Worm (Caenorhabditis elegans) whole organism, L1 larva: Measurements from ENCODE around the gene elb-1.
A peak's percentile ranks its signal among the peaks of the same experiment; 100 is the strongest.

Source experiments
- C04F5.9 ChIP-seq: sonication (generic microtip); optimal IDR thresholded peaks from 2 replicates; lab custom pipeline; 2016; ENCODE audit warnings: missing genetic modification characterization, missing compliant biosample characterization
- C16A3.4 ChIP-seq: fragments of 150-350 bp; optimal IDR thresholded peaks from 2 replicates; lab custom pipeline; 2014; ENCODE audit warnings: missing biosample characterization, missing genetic modification characterization
- C34B4.2 ChIP-seq: sonication (generic microtip); optimal IDR thresholded peaks from 2 replicates; lab custom pipeline; 2017; ENCODE audit warnings: mild to moderate bottlenecking, missing genetic modification characterization, missing compliant biosample characterization
- F16B12.6 ChIP-seq: fragments of 150-350 bp; optimal IDR thresholded peaks from 2 replicates; lab custom pipeline; 2014; ENCODE audit warnings: missing biosample characterization, missing genetic modification characterization
- aha-1 ChIP-seq: fragments of 150-350 bp; optimal IDR thresholded peaks from 2 replicates; lab custom pipeline; 2014; ENCODE audit warnings: missing biosample characterization, missing genetic modification characterization
- aly-2 ChIP-seq: fragments of 150-350 bp; optimal IDR thresholded peaks from 2 replicates; lab custom pipeline; 2014; ENCODE audit warnings: missing biosample characterization, missing genetic modification characterization
- blmp-1 ChIP-seq: fragments of 150-350 bp; optimal IDR thresholded peaks from 2 replicates; lab custom pipeline; 2014; ENCODE audit warnings: missing biosample characterization, missing genetic modification characterization
- ceh-63 ChIP-seq: fragments of 200-800 bp; sonication (Bioruptor generic); optimal IDR thresholded peaks from 2 replicates; lab custom pipeline; 2018; ENCODE audit warnings: mild to moderate bottlenecking, missing genetic modification characterization, missing compliant biosample characterization
- ceh-88 ChIP-seq: fragments of 200-800 bp; sonication (Bioruptor generic); IDR thresholded peaks from 2 replicates; pipeline ENCODE4 v1.3.6; 2022; ENCODE audit warnings: missing genetic modification characterization, missing compliant biosample characterization
- ceh-90 ChIP-seq: sonication (generic microtip); optimal IDR thresholded peaks from 2 replicates; lab custom pipeline; 2016; ENCODE audit warnings: missing genetic modification characterization, missing compliant biosample characterization
- ces-1 ChIP-seq: fragments of 150-350 bp; optimal IDR thresholded peaks from 2 replicates; lab custom pipeline; 2014; ENCODE audit warnings: missing biosample characterization, missing genetic modification reagents, missing genetic modification characterization
- efl-1 ChIP-seq, 4 experiments: fragments of 150-350 bp; optimal IDR thresholded peaks in 3 of 4; peaks in 1 of 4; 1 replicate in 1 of 4; 2 replicates in 3 of 4; lab custom pipeline; 2014; ENCODE audit warnings: missing biosample characterization in 2 of 4, missing genetic modification characterization in 2 of 4, missing genetic modification reagents in 2 of 4
- efl-3 ChIP-seq: fragments of 200-800 bp; sonication (Bioruptor generic); optimal IDR thresholded peaks from 2 replicates; lab custom pipeline; 2018; ENCODE audit warnings: mild to moderate bottlenecking, missing genetic modification characterization, missing compliant biosample characterization
- egl-13 ChIP-seq: sonication (generic microtip); optimal IDR thresholded peaks from 2 replicates; lab custom pipeline; 2016; ENCODE audit warnings: missing genotype, missing genetic modification reagents, missing genetic modification characterization, missing compliant biosample characterization
- egl-27 ChIP-seq, 2 experiments: fragments of 150-350 bp in 1 of 2; sonication (generic microtip); optimal IDR thresholded peaks; 3 replicates each; lab custom pipeline; 2017 to 2018; ENCODE audit warnings: missing biosample characterization in 2 of 2, missing genetic modification characterization in 2 of 2, missing genetic modification reagents in 2 of 2
- elt-3 ChIP-seq, 6 experiments: fragments of 150-350 bp in 1 of 6; sonication (generic microtip); optimal IDR thresholded peaks; 2 replicates each; lab custom pipeline; 2017 to 2018; ENCODE audit warnings: missing biosample characterization in 6 of 6, missing genetic modification characterization in 6 of 6, inconsistent platforms in 1 of 6
- ets-5 ChIP-seq: fragments of 200-800 bp; sonication (Bioruptor generic); IDR thresholded peaks from 2 replicates; pipeline ENCODE4 v1.3.6; 2022; ENCODE audit warnings: missing genetic modification characterization, missing compliant biosample characterization
- fkh-10 ChIP-seq: sonication (generic microtip); optimal IDR thresholded peaks from 2 replicates; lab custom pipeline; 2017; ENCODE audit warnings: missing biosample characterization, missing genetic modification reagents, missing genetic modification characterization
- fkh-8 ChIP-seq: sonication (generic microtip); optimal IDR thresholded peaks from 2 replicates; lab custom pipeline; 2016; ENCODE audit warnings: mild to moderate bottlenecking, missing genetic modification characterization, missing compliant biosample characterization
- hlh-17 ChIP-seq: fragments of 200-800 bp; sonication (Bioruptor generic); optimal IDR thresholded peaks from 2 replicates; lab custom pipeline; 2018; ENCODE audit warnings: missing genetic modification characterization, mild to moderate bottlenecking, missing compliant biosample characterization, moderate library complexity, borderline replicate concordance
- hlh-4 ChIP-seq: sonication (generic microtip); optimal IDR thresholded peaks from 2 replicates; lab custom pipeline; 2016; ENCODE audit warnings: mild to moderate bottlenecking, missing genetic modification characterization, missing compliant biosample characterization
- hpl-2 ChIP-seq: fragments of 150-350 bp; optimal IDR thresholded peaks from 2 replicates; lab custom pipeline; 2014; ENCODE audit warnings: missing biosample characterization, missing genetic modification reagents, missing genetic modification characterization
- irx-1 ChIP-seq: sonication (generic microtip); optimal IDR thresholded peaks from 2 replicates; lab custom pipeline; 2016; ENCODE audit warnings: missing genetic modification characterization, missing compliant biosample characterization
- jun-1 ChIP-seq: fragments of 150-350 bp; optimal IDR thresholded peaks from 2 replicates; lab custom pipeline; 2014; ENCODE audit warnings: missing biosample characterization, missing genetic modification reagents, missing genetic modification characterization
- lin-13 ChIP-seq: fragments of 150-350 bp; optimal IDR thresholded peaks from 2 replicates; lab custom pipeline; 2014; ENCODE audit warnings: missing biosample characterization, missing genetic modification reagents, missing genetic modification characterization
- lin-39 ChIP-seq: fragments of 150-350 bp; optimal IDR thresholded peaks from 2 replicates; lab custom pipeline; 2014; ENCODE audit warnings: missing biosample characterization, missing genetic modification reagents, missing genetic modification characterization
- lir-3 ChIP-seq: sonication (generic microtip); optimal IDR thresholded peaks from 2 replicates; lab custom pipeline; 2016; ENCODE audit warnings: mild to moderate bottlenecking, missing genetic modification characterization, moderate library complexity, missing compliant biosample characterization; ENCODE audit not compliant: poor library complexity
- lsy-2 ChIP-seq, 2 experiments: fragments of 150-350 bp; optimal IDR thresholded peaks; 2 replicates each; lab custom pipeline; 2014; ENCODE audit warnings: missing biosample characterization in 2 of 2, missing genetic modification characterization in 2 of 2
- mab-9 ChIP-seq: fragments of 200-800 bp; sonication (Bioruptor generic); IDR thresholded peaks from 2 replicates; pipeline ENCODE4 v1.3.6; 2022; ENCODE audit warnings: missing genetic modification reagents, missing genetic modification characterization, missing compliant biosample characterization
- mdl-1 ChIP-seq, 2 experiments: fragments of 150-350 bp; optimal IDR thresholded peaks; 2 replicates each; lab custom pipeline; 2014 to 2017; ENCODE audit warnings: missing biosample characterization in 2 of 2, missing genetic modification characterization in 2 of 2, inconsistent platforms in 1 of 2
- nhr-11 ChIP-seq: fragments of 150-350 bp; optimal IDR thresholded peaks from 2 replicates; lab custom pipeline; 2014; ENCODE audit warnings: missing biosample characterization, missing genetic modification characterization
- nhr-12 ChIP-seq: sonication (generic microtip); optimal IDR thresholded peaks from 2 replicates; lab custom pipeline; 2017; ENCODE audit warnings: missing biosample characterization, missing genetic modification characterization
- nhr-28 ChIP-seq: fragments of 150-350 bp; optimal IDR thresholded peaks from 2 replicates; lab custom pipeline; 2014; ENCODE audit warnings: missing biosample characterization, missing genetic modification characterization
- nhr-71 ChIP-seq: sonication (generic microtip); optimal IDR thresholded peaks from 2 replicates; lab custom pipeline; 2016; ENCODE audit warnings: mild to moderate bottlenecking, missing genetic modification characterization, moderate library complexity, missing compliant biosample characterization
- nhr-84 ChIP-seq: sonication (generic microtip); optimal IDR thresholded peaks from 2 replicates; lab custom pipeline; 2017; ENCODE audit warnings: missing biosample characterization, missing genetic modification characterization
- nhr-90 ChIP-seq: sonication (generic microtip); optimal IDR thresholded peaks from 2 replicates; lab custom pipeline; 2016; ENCODE audit warnings: mild to moderate bottlenecking, missing genetic modification characterization, missing compliant biosample characterization; ENCODE audit not compliant: poor library complexity
- pag-3 ChIP-seq: sonication (generic microtip); optimal IDR thresholded peaks from 2 replicates; lab custom pipeline; 2017; ENCODE audit warnings: missing genetic modification characterization, mild to moderate bottlenecking, missing compliant biosample characterization, antibody characterized with exemption, borderline replicate concordance; ENCODE audit not compliant: insufficient read depth
- pax-3 ChIP-seq: fragments of 200-800 bp; sonication (Bioruptor generic); optimal IDR thresholded peaks from 2 replicates; lab custom pipeline; 2018; ENCODE audit warnings: mild to moderate bottlenecking, missing genetic modification characterization, moderate library complexity, missing compliant biosample characterization
- pqm-1 ChIP-seq: sonication (generic microtip); optimal IDR thresholded peaks from 3 replicates; lab custom pipeline; 2017; ENCODE audit warnings: missing biosample characterization, missing genetic modification characterization
- skn-1 ChIP-seq: fragments of 150-350 bp; optimal IDR thresholded peaks from 2 replicates; lab custom pipeline; 2014; ENCODE audit warnings: missing biosample characterization, missing genetic modification characterization
- snpc-4 ChIP-seq: fragments of 150-350 bp; optimal IDR thresholded peaks from 2 replicates; lab custom pipeline; 2014; ENCODE audit warnings: missing biosample characterization, missing genetic modification characterization
- snu-23 ChIP-seq: sonication (generic microtip); optimal IDR thresholded peaks from 2 replicates; lab custom pipeline; 2016; ENCODE audit warnings: missing genetic modification characterization, missing compliant biosample characterization
- sox-4 ChIP-seq: sonication (generic microtip); optimal IDR thresholded peaks from 2 replicates; lab custom pipeline; 2016; ENCODE audit warnings: missing genetic modification characterization, missing compliant biosample characterization
- sptf-1 ChIP-seq: fragments of 150-350 bp; optimal IDR thresholded peaks from 2 replicates; lab custom pipeline; 2014; ENCODE audit warnings: missing biosample characterization, missing genetic modification characterization
- sup-37 ChIP-seq: fragments of 200-800 bp; sonication (Bioruptor generic); optimal IDR thresholded peaks from 2 replicates; lab custom pipeline; 2018; ENCODE audit warnings: mild to moderate bottlenecking, missing genetic modification characterization, missing compliant biosample characterization
- unc-86 ChIP-seq: sonication (generic microtip); optimal IDR thresholded peaks from 2 replicates; lab custom pipeline; 2016; ENCODE audit warnings: missing genetic modification characterization, missing compliant biosample characterization
- vab-15 ChIP-seq: sonication (generic microtip); optimal IDR thresholded peaks from 2 replicates; lab custom pipeline; 2017; ENCODE audit warnings: missing genotype, mild to moderate bottlenecking, missing genetic modification characterization, missing compliant biosample characterization
- xbp-1 ChIP-seq: sonication (generic microtip); optimal IDR thresholded peaks from 2 replicates; lab custom pipeline; 2016; ENCODE audit warnings: missing genetic modification characterization, missing compliant biosample characterization
- zag-1 ChIP-seq: fragments of 150-350 bp; optimal IDR thresholded peaks from 2 replicates; lab custom pipeline; 2014; ENCODE audit warnings: missing biosample characterization, missing genetic modification characterization
- zip-4 ChIP-seq: fragments of 200-800 bp; sonication (Bioruptor generic); optimal IDR thresholded peaks from 2 replicates; lab custom pipeline; 2018; ENCODE audit warnings: mild to moderate bottlenecking, missing genetic modification characterization, moderate library complexity, missing compliant biosample characterization
- ztf-11 ChIP-seq, 2 experiments: sonication (generic microtip); optimal IDR thresholded peaks; 2 replicates each; lab custom pipeline; 2016 to 2017; ENCODE audit warnings: missing genetic modification characterization in 2 of 2, missing biosample characterization in 1 of 2, missing compliant biosample characterization in 1 of 2
- ztf-4 ChIP-seq: fragments of 150-350 bp; optimal IDR thresholded peaks from 2 replicates; lab custom pipeline; 2014; ENCODE audit warnings: missing biosample characterization, missing genetic modification characterization

The elb-1 gene

DNA sequence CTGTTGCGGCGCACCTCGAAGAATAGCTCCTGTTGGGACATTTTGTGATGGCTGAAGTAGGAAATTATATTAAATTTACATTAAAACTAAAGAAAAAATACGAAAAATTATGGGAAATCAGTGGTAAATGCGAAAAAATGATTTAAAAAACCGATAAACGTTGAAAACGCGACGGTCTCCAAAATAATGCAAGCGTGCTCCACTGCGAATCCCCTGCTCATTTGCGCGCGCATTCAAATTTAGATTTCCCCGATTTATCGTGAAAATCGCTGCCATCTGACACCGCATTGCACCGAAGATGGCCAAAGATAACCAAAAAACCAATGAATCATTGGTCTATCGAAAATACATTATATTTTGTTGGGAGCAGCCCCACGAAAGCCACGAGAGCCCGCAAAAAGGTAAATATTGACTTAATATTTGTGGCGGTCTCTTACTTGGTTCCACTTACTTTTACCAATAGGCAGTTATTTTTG is at the start of gene elb-1, which contains the start of gene Y41C4A.11:
TSS of gene elb-1 (minus strand) at position 51 of the 476 bp plus-strand sequence.
TSS of gene Y41C4A.11 (plus strand) at position 461 of the 476 bp plus-strand sequence.
- TF ChIP-seq ets-5 (GFP tag; lab: Robert Waterston, UW) (no peak), hpl-2 (GFP tag; lab: Kevin White, UChicago) (no peak), C34B4.2 (no peak), nhr-90 (tag; lab: Kevin White, UChicago) (peak; percentile 79), lir-3 (tag; lab: Kevin White, UChicago) (no peak), fkh-10 (GFP tag; lab: Kevin White, UChicago) (no peak), irx-1 (peak; percentile 76), C04F5.9 (tag; lab: Kevin White, UChicago) (peak; percentile 3), blmp-1 (tag; lab: Kevin White, UChicago) (peak; percentile 28), mab-9 (0 out of 2 replicates have a peak, but pooled peaks have one; percentile 47), ceh-90 (tag; lab: Kevin White, UChicago) (no peak), nhr-12 (tag; lab: Kevin White, UChicago) (no peak), skn-1 (tag; lab: Kevin White, UChicago) (peak; percentile 80), pqm-1 (no peak), mdl-1 (tag; optimal IDR thresholded peaks at IDR 0.05; lab: Kevin White, UChicago) (peak in 1 of 2 experiments; percentile 58), fkh-8 (peak; percentile 63), ztf-11 (tag; optimal IDR thresholded peaks at IDR 0.05; lab: Kevin White, UChicago) (peak in 1 of 2 experiments; percentile 19), ztf-4 (tag; lab: Kevin White, UChicago) (no peak), lin-39 (tag; lab: Kevin White, UChicago) (peak; percentile 1), lsy-2 (tag; optimal IDR thresholded peaks at IDR 0.05; lab: Kevin White, UChicago) (peak; percentile 74 to 84), hlh-17 (GFP tag; lab: Kevin White, UChicago) (no peak), ces-1 (no peak), nhr-11 (tag; lab: Kevin White, UChicago) (no peak), efl-3 (GFP tag; lab: Kevin White, UChicago) (no peak), vab-15 (tag; lab: Kevin White, UChicago) (no peak), ceh-63 (no peak), egl-27 (tag; optimal IDR thresholded peaks at IDR 0.05; lab: Kevin White, UChicago) (no peak), sox-4 (tag; lab: Kevin White, UChicago) (no peak), aly-2 (tag; lab: Kevin White, UChicago) (peak; percentile 1), sptf-1 (tag; lab: Kevin White, UChicago) (no peak), efl-1 (optimal IDR thresholded peaks at IDR 0.05; lab: Kevin White, UChicago) (peak; percentile 98 to 99), efl-1 (GFP tag; optimal IDR thresholded peaks at IDR 0.05 in 1 of 2; lab: Kevin White, UChicago) (peak; percentile 100), elt-3 (tag; optimal IDR thresholded peaks at IDR 0.05; lab: Kevin White, UChicago) (peak in 2 of 6 experiments; percentile 8 to 30), pag-3 (tag; lab: Kevin White, UChicago) (no peak), zip-4 (GFP tag; lab: Kevin White, UChicago) (no peak), F16B12.6 (peak; percentile 70), zag-1 (no peak), snpc-4 (tag; lab: Kevin White, UChicago) (peak; percentile 29), C16A3.4 (tag; lab: Kevin White, UChicago) (peak; percentile 73), aha-1 (tag; lab: Kevin White, UChicago) (no peak), nhr-71 (tag; lab: Kevin White, UChicago) (peak; percentile 86), unc-86 (peak; percentile 60), sup-37 (GFP tag; lab: Kevin White, UChicago) (no peak), lin-13 (peak; percentile 49), pax-3 (tag; lab: Kevin White, UChicago) (peak; percentile 68), egl-13 (tag; lab: Kevin White, UChicago) (peak; percentile 25), nhr-84 (tag; lab: Kevin White, UChicago) (no peak), hlh-4 (no peak), snu-23 (GFP tag; lab: Kevin White, UChicago) (peak; percentile 77), ceh-88 (GFP tag; lab: Robert Waterston, UW) (no peak), nhr-28 (tag; lab: Kevin White, UChicago) (no peak), jun-1 (tag; lab: Kevin White, UChicago) (peak; percentile 74), xbp-1 (tag; lab: Kevin White, UChicago) (peak; percentile 76)
